Worm (Caenorhabditis elegans) whole organism, late embryonic: ENCODE results near the gene prx-3.

Experiments used
- C08G9.2 ChIP-seq: sonication (generic microtip); optimal IDR thresholded peaks from 2 replicates; lab custom pipeline; 2016; ENCODE audit warnings: mild to moderate bottlenecking, missing genetic modification characterization, moderate library complexity, missing compliant biosample characterization
- F13H6.1 ChIP-seq: sonication (generic microtip); optimal IDR thresholded peaks from 2 replicates; lab custom pipeline; 2016; ENCODE audit warnings: missing genetic modification characterization, missing compliant biosample characterization
- K09A11.1 ChIP-seq: sonication (generic microtip); optimal IDR thresholded peaks from 2 replicates; lab custom pipeline; 2017; ENCODE audit warnings: antibody characterized with exemption, mild to moderate bottlenecking, missing genetic modification characterization, missing compliant biosample characterization; ENCODE audit not compliant: insufficient read depth
- ceh-19 ChIP-seq: fragments of 200-800 bp; sonication (Bioruptor generic); optimal IDR thresholded peaks from 2 replicates; lab custom pipeline; 2018; ENCODE audit warnings: mild to moderate bottlenecking, missing genetic modification characterization, missing compliant biosample characterization
- ceh-24 ChIP-seq: sonication (generic microtip); optimal IDR thresholded peaks from 2 replicates; lab custom pipeline; 2016; ENCODE audit warnings: mild to moderate bottlenecking, missing genetic modification characterization, missing compliant biosample characterization
- ceh-30 ChIP-seq: fragments of 150-350 bp; optimal IDR thresholded peaks from 2 replicates; lab custom pipeline; 2014; ENCODE audit warnings: missing biosample characterization, missing genetic modification characterization
- che-1 ChIP-seq: sonication (generic microtip); optimal IDR thresholded peaks from 2 replicates; lab custom pipeline; 2016; ENCODE audit warnings: mild to moderate bottlenecking, missing genetic modification characterization, missing compliant biosample characterization
- dmd-4 ChIP-seq: sonication (generic microtip); optimal IDR thresholded peaks from 2 replicates; lab custom pipeline; 2016; ENCODE audit warnings: borderline replicate concordance, missing genetic modification characterization, missing compliant biosample characterization
- dve-1 ChIP-seq: sonication (generic microtip); optimal IDR thresholded peaks from 2 replicates; lab custom pipeline; 2017; ENCODE audit warnings: antibody characterized with exemption, mild to moderate bottlenecking, missing genetic modification characterization, missing compliant biosample characterization
- ets-4 ChIP-seq: sonication (generic microtip); optimal IDR thresholded peaks from 2 replicates; lab custom pipeline; 2016; ENCODE audit warnings: missing genetic modification characterization, missing compliant biosample characterization
- nfya-1 ChIP-seq: sonication (generic microtip); optimal IDR thresholded peaks from 2 replicates; lab custom pipeline; 2017; ENCODE audit warnings: missing genetic modification characterization, mild to moderate bottlenecking, missing compliant biosample characterization, antibody characterized with exemption, moderate library complexity
- pqm-1 ChIP-seq: sonication (generic microtip); optimal IDR thresholded peaks from 2 replicates; lab custom pipeline; 2016; ENCODE audit warnings: missing genetic modification characterization, missing compliant biosample characterization
- sox-4 ChIP-seq: sonication (generic microtip); optimal IDR thresholded peaks from 2 replicates; lab custom pipeline; 2017; ENCODE audit warnings: mild to moderate bottlenecking, missing genetic modification characterization, inconsistent platforms, missing compliant biosample characterization

- TF ChIP-seq che-1 = no peak
- no peak for TF ChIP-seq sox-4 (tag; lab: Kevin White, UChicago)
- TF ChIP-seq dve-1 (tag; lab: Kevin White, UChicago) = no peak
- no peak for TF ChIP-seq dmd-4 (tag; lab: Kevin White, UChicago)
- TF ChIP-seq nfya-1 (tag; lab: Kevin White, UChicago) = no peak
- no peak for TF ChIP-seq ceh-30 (tag; lab: Kevin White, UChicago)
- no peak for TF ChIP-seq ceh-19 (GFP tag; lab: Kevin White, UChicago)
- no peak for TF ChIP-seq F13H6.1 (tag; lab: Kevin White, UChicago)
- TF ChIP-seq K09A11.1 = no peak
- no peak for TF ChIP-seq pqm-1
- no peak for TF ChIP-seq ceh-24
- no peak for TF ChIP-seq ets-4 (tag; lab: Kevin White, UChicago)
- TF ChIP-seq C08G9.2 = no peak
Observed at ce11 chrX:6087676-6088075, 25.0 kb downstream of the prx-3 start, which contains the start of gene C45B2.8.
